Worm (Caenorhabditis elegans) whole organism, mixed stage, embryonic: ENCODE results near the gene rab-18.

Experiments
- ces-1 ChIP-seq: fragments of 150-350 bp; optimal IDR thresholded peaks from 2 replicates; lab custom pipeline; 2014; ENCODE audit warnings: missing biosample characterization, missing genetic modification reagents, missing genetic modification characterization
- elt-1 ChIP-seq: sonication (generic microtip); optimal IDR thresholded peaks from 2 replicates; lab custom pipeline; 2017; ENCODE audit warnings: missing genetic modification characterization, mild to moderate bottlenecking, missing compliant biosample characterization, antibody characterized with exemption, moderate library complexity, borderline replicate concordance; ENCODE audit not compliant: insufficient read depth
- lin-13 ChIP-seq: fragments of 150-350 bp; optimal IDR thresholded peaks from 2 replicates; lab custom pipeline; 2014; ENCODE audit warnings: missing biosample characterization, missing genetic modification characterization
- lsy-2 ChIP-seq: fragments of 150-350 bp; optimal IDR thresholded peaks from 2 replicates; lab custom pipeline; 2014; ENCODE audit warnings: missing biosample characterization, missing genetic modification characterization
- mab-5 ChIP-seq: fragments of 150-350 bp; optimal IDR thresholded peaks from 2 replicates; lab custom pipeline; 2014; ENCODE audit warnings: missing biosample characterization, missing genetic modification characterization
- mep-1 ChIP-seq: fragments of 150-350 bp; optimal IDR thresholded peaks from 2 replicates; lab custom pipeline; 2017; ENCODE audit warnings: missing biosample characterization, missing genetic modification reagents, missing genetic modification characterization, inconsistent platforms
- nhr-2 ChIP-seq: fragments of 150-350 bp; optimal IDR thresholded peaks from 2 replicates; lab custom pipeline; 2014; ENCODE audit warnings: missing biosample characterization, missing genetic modification characterization
- nhr-28 ChIP-seq: fragments of 150-350 bp; optimal IDR thresholded peaks from 2 replicates; lab custom pipeline; 2014; ENCODE audit warnings: missing biosample characterization, missing genetic modification characterization
- nhr-76 ChIP-seq: sonication (generic microtip); optimal IDR thresholded peaks from 2 replicates; lab custom pipeline; 2017; ENCODE audit warnings: missing biosample characterization, missing genetic modification characterization
- snpc-4 ChIP-seq: fragments of 150-350 bp; optimal IDR thresholded peaks from 2 replicates; lab custom pipeline; 2014; ENCODE audit warnings: missing biosample characterization, missing genetic modification characterization
- sptf-1 ChIP-seq: sonication (generic microtip); optimal IDR thresholded peaks from 2 replicates; lab custom pipeline; 2017; ENCODE audit warnings: mild to moderate bottlenecking, missing genetic modification characterization, moderate library complexity, missing compliant biosample characterization
- unc-62 ChIP-seq: fragments of 150-350 bp; optimal IDR thresholded peaks from 2 replicates; lab custom pipeline; 2014; ENCODE audit warnings: missing biosample characterization, missing genetic modification reagents, missing genetic modification characterization

ce11 chrIII:1030965-1031364 lies 49.6 kb downstream of the rab-18 start, which contains the start of the genes clc-26 and E_BE45912.2:
- TF ChIP-seq sptf-1 (tag; lab: Kevin White, UChicago) (no peak), lsy-2 (tag; lab: Kevin White, UChicago) (no peak), snpc-4 (no peak), nhr-28 (no peak), unc-62 (GFP tag; lab: Kevin White, UChicago) (no peak), elt-1 (no peak), mab-5 (no peak), mep-1 (tag; lab: Kevin White, UChicago) (no peak), nhr-76 (tag; lab: Kevin White, UChicago) (no peak), nhr-2 (tag; lab: Kevin White, UChicago) (no peak), ces-1 (GFP tag; lab: Kevin White, UChicago) (no peak), lin-13 (tag; lab: Kevin White, UChicago) (no peak)
